Fruit fly (Drosophila melanogaster): Measurements from ENCODE around the gene hng3.

Gene hng3

dm6 chr3L:784111-784960 lies 29.0 kb upstream of the hng3 start (continued):
- TF ChIP-seq tap (tag; optimal IDR thresholded peaks at IDR 0.05) (peak; percentile 46), CG18619 (GFP tag; optimal IDR thresholded peaks at IDR 0.05) (peak; percentile 53), ap (GFP tag; IDR thresholded peaks at IDR 0.05) (peak; percentile 75), CG32772 (GFP tag; IDR thresholded peaks at IDR 0.05) (peak; percentile 72), CG13894 (tag; optimal IDR thresholded peaks at IDR 0.05) (no peak), h (optimal IDR thresholded peaks at IDR 0.05) (no peak), lbe (GFP tag; optimal IDR thresholded peaks at IDR 0.05) (peak; percentile 87), pnt (GFP tag; optimal IDR thresholded peaks at IDR 0.05) (peak; percentile 68), gce (GFP tag; IDR thresholded peaks at IDR 0.05) (no peak), mld (GFP tag; IDR thresholded peaks at IDR 0.05; ENCODE audit: partially characterized antibody) (no peak), Blimp-1 (GFP tag; optimal IDR thresholded peaks at IDR 0.05) (peak; percentile 59), kay (GFP tag; optimal IDR thresholded peaks at IDR 0.05) (peak; percentile 30), CG14667 (GFP tag; IDR thresholded peaks at IDR 0.05) (peak; percentile 42; the same call in 1 of the 2 replicates), Asciz (GFP tag; optimal IDR thresholded peaks at IDR 0.05) (peak; percentile 51), CG3726 (GFP tag; IDR thresholded peaks at IDR 0.05) (peak; percentile 74), CG8290 (GFP tag; optimal IDR thresholded peaks at IDR 0.05) (no peak), CG8290 (tag; optimal IDR thresholded peaks at IDR 0.05) (peak in 1 of 2 experiments; percentile 92), CG5953 (GFP tag; IDR thresholded peaks at IDR 0.05) (peak; percentile 65), Abd-B (GFP tag; optimal IDR thresholded peaks at IDR 0.05) (peak; percentile 60), Lim3 (GFP tag; IDR thresholded peaks at IDR 0.05) (peak; percentile 72), CG2889 (GFP tag; IDR thresholded peaks at IDR 0.05) (peak; percentile 69; the same call in 2 of the 3 replicates), CG17186 (GFP tag; optimal IDR thresholded peaks at IDR 0.05) (no peak), E2f2 (GFP tag; IDR thresholded peaks at IDR 0.05) (peak; percentile 43), Ravus (GFP tag; IDR thresholded peaks at IDR 0.05) (no peak; the same call in none of the 2 replicates), Eip74EF (GFP tag; optimal IDR thresholded peaks at IDR 0.05) (no peak), Tbp (GFP tag; optimal IDR thresholded peaks at IDR 0.05) (no peak), Fer1 (GFP tag; optimal IDR thresholded peaks at IDR 0.05) (peak; percentile 58), CG7963 (GFP tag; IDR thresholded peaks at IDR 0.05; ENCODE audit: partially characterized antibody) (no peak), CG11695 (GFP tag; IDR thresholded peaks at IDR 0.05) (peak; percentile 71; the same call in 2 of the 3 replicates), CG10147 (GFP tag; optimal IDR thresholded peaks at IDR 0.05) (peak; percentile 30), tll (GFP tag; optimal IDR thresholded peaks at IDR 0.05) (no peak), CG33213 (GFP tag; optimal IDR thresholded peaks at IDR 0.05) (peak; percentile 27), Nf-YB (GFP tag; optimal IDR thresholded peaks at IDR 0.05) (peak; percentile 31), ken (GFP tag; IDR thresholded peaks at IDR 0.05) (peak; percentile 66; the same call in 1 of the 3 replicates), bcd (GFP tag; optimal IDR thresholded peaks at IDR 0.05) (peak; percentile 62), Optix (GFP tag; IDR thresholded peaks at IDR 0.05) (peak; percentile 70; the same call in 1 of the 3 replicates), CHES-1-like (GFP tag; optimal IDR thresholded peaks at IDR 0.05) (peak; percentile 57), ttk (GFP tag; IDR thresholded peaks at IDR 0.05) (peak; percentile 83), usp (GFP tag; optimal IDR thresholded peaks at IDR 0.05) (no peak), CG13123 (GFP tag; optimal IDR thresholded peaks at IDR 0.05) (peak; percentile 36), CG6791 (GFP tag; IDR thresholded peaks at IDR 0.05; ENCODE audit: partially characterized antibody) (no peak), CG4820 (GFP tag; optimal IDR thresholded peaks at IDR 0.05) (peak; percentile 55), CG12744 (GFP tag; optimal IDR thresholded peaks at IDR 0.05) (no peak), CG4707 (GFP tag; optimal IDR thresholded peaks at IDR 0.05) (peak; percentile 23), Nf-YC (tag; optimal IDR thresholded peaks at IDR 0.05) (no peak), Elba2 (GFP tag; optimal IDR thresholded peaks at IDR 0.05) (no peak), az2 (GFP tag; optimal IDR thresholded peaks at IDR 0.05) (peak; percentile 50), Atf3 (GFP tag; optimal IDR thresholded peaks at IDR 0.05) (peak; percentile 43), zfh1 (GFP tag; IDR thresholded peaks at IDR 0.05) (peak; percentile 78)

Data from whole organism, embryonic.